Fruit fly (Drosophila melanogaster) whole organism, prepupa: ENCODE measurements around the gene Rbbp5.

Experiments
- CG10631 ChIP-seq: fragments of 200-800 bp; sonication (Bioruptor generic); optimal IDR thresholded peaks from 2 replicates; lab custom pipeline; 2016; ENCODE audit warnings: missing biosample characterization, missing genetic modification characterization
- OdsH ChIP-seq: fragments of 200-800 bp; sonication (Bioruptor generic); optimal IDR thresholded peaks from 3 replicates; lab custom pipeline; 2016; ENCODE audit warnings: missing biosample characterization, missing genetic modification characterization
- Sox102F ChIP-seq: fragments of 200-800 bp; sonication (Bioruptor generic); optimal IDR thresholded peaks from 2 replicates; lab custom pipeline; 2016; ENCODE audit warnings: missing biosample characterization, mild to moderate bottlenecking, missing genetic modification characterization

DNA sequence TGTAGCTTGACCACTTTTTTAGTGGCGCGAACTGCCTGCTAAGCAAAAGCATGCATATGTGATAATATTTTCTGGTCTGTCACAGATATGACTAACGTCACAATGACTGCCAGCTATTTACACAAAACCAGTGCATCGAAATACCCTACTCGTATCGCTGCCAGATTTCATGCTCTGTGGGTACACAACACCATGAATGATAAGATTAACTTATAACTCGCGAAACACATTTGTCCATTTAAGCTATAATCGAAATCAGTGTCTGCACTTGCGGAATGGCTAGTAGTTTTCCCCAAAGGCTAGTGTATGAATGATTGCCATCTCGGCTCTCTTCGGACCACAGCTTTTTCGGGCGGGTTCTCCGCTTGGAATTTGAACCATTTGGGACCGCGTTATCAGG lies 37.7 kb upstream of the Rbbp5 start:
- TF ChIP-seq CG10631 (GFP tag; lab: Kevin White, UChicago) (no peak), Sox102F (GFP tag; lab: Kevin White, UChicago) (no peak), OdsH (GFP tag; lab: Kevin White, UChicago) (no peak)
